Worm (Caenorhabditis elegans): ENCODE results near the gene asp-5.
A peak's percentile ranks its signal among the peaks of the same experiment; 100 is the strongest.

DNA sequence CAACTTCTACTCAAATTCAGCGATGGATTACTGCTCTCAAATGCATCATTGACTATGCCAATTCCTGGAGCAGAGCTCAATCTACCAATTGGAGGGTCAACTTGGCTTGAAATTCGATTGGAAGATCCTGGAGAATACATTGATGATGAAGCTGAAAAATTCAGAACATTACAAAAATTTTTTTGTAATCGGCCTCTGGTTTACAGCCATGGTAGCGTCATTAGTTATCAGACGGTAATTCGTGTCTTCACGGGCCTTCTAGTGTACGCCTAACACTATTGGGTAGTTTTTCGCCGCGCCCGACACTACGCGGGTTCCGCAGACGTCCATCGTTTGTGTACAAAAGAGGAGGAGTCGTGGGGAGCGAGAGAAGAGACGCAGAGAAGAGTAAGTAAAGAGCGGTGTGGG lies 43.5 kb upstream of the asp-5 start:
- TF ChIP-seq nhr-129 (tag; optimal IDR thresholded peaks at IDR 0.05): peak; percentile 63
- TF ChIP-seq aly-2 (tag; optimal IDR thresholded peaks at IDR 0.05): no peak
- TF ChIP-seq nhr-23 (tag; optimal IDR thresholded peaks at IDR 0.05): no peak
- peak; percentile 91 for TF ChIP-seq sma-9 (GFP tag; optimal IDR thresholded peaks at IDR 0.05)
- TF ChIP-seq sma-9 (tag; optimal IDR thresholded peaks at IDR 0.05): no peak

Measured in whole organism, L2 larva.